Worm (Caenorhabditis elegans): Measurements from ENCODE around the gene T24F1.7.

The T24F1.7 gene

DNA sequence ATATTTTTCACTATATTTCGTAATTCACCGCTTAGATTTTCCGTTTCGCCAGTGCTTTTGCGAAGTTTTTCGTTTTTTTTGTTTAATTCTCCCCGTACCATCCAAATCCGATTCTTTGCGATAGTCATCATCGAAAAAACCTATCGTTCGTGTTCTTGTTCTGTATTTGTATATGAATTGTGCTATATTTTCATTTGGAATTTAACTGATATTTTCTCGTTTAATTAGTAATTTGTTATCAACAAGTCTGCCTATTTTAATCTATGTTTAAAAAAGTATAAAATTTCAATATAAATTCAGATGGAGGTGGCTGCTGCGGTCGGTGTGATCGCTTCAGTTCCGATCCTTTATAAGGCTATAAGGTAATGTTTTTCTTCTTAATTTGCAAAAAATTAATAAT lies 9.7 kb upstream of the T24F1.7 start, which contains the start of gene samp-1:
Gene samp-1 (plus strand): TSS at position 301 of the 400 bp plus-strand sequence.
- TF ChIP-seq pag-3 (tag; optimal IDR thresholded peaks at IDR 0.05; ENCODE audit: borderline replicate concordance, insufficient read depth) (no peak), skn-1 (tag; optimal IDR thresholded peaks at IDR 0.05) (no peak), ceh-8 (GFP tag; optimal IDR thresholded peaks at IDR 0.05) (no peak), fkh-10 (GFP tag; optimal IDR thresholded peaks at IDR 0.05) (no peak), grh-1 (GFP tag; IDR thresholded peaks at IDR 0.05) (no peak), alr-1 (tag; optimal IDR thresholded peaks at IDR 0.05; ENCODE audit: borderline replicate concordance) (no peak), unc-98 (GFP tag; IDR thresholded peaks at IDR 0.05) (no peak), isw-1 (GFP tag; IDR thresholded peaks at IDR 0.05) (no peak), vab-15 (tag; optimal IDR thresholded peaks at IDR 0.05) (no peak), lin-14 (GFP tag; optimal IDR thresholded peaks at IDR 0.05) (no peak), aly-2 (tag; optimal IDR thresholded peaks at IDR 0.05) (no peak), lin-35 (GFP tag; optimal IDR thresholded peaks at IDR 0.05) (no peak), snpc-4 (tag; optimal IDR thresholded peaks at IDR 0.05) (no peak)

ce11 chrII:11305627-11306449 lies 6.5 kb upstream of the T24F1.7 start, which contains the start of gene rsf-1:
rsf-1 (plus strand) TSS chrII:11306399.
- TF ChIP-seq aly-2 (tag; optimal IDR thresholded peaks at IDR 0.05) (no peak), hpl-2 (GFP tag; optimal IDR thresholded peaks at IDR 0.05) (no peak), mep-1 (tag; optimal IDR thresholded peaks at IDR 0.05) (no peak), nhr-237 (tag; optimal IDR thresholded peaks at IDR 0.05) (no peak), nhr-11 (tag; optimal IDR thresholded peaks at IDR 0.05) (no peak), ces-1 (GFP tag; optimal IDR thresholded peaks at IDR 0.05) (no peak), grh-1 (GFP tag; IDR thresholded peaks at IDR 0.05) (peak; percentile 31; the same call in 1 of the 2 replicates), ceh-82 (tag; optimal IDR thresholded peaks at IDR 0.05) (peak in 1 of 3 experiments; percentile 21), lin-15B (tag; optimal IDR thresholded peaks at IDR 0.05) (no peak), mef-2 (tag; optimal IDR thresholded peaks at IDR 0.05) (no peak), sptf-1 (tag; optimal IDR thresholded peaks at IDR 0.05) (no peak), dpl-1 (GFP tag; optimal IDR thresholded peaks at IDR 0.05) (peak in 1 of 3 experiments; percentile 4), efl-1 (optimal IDR thresholded peaks at IDR 0.05) (peak; percentile 43 to 58), efl-1 (GFP tag; optimal IDR thresholded peaks at IDR 0.05 in 1 of 2) (peak in 1 of 2 experiments; percentile 89), pax-3 (tag; optimal IDR thresholded peaks at IDR 0.05) (no peak), nhr-12 (tag; optimal IDR thresholded peaks at IDR 0.05) (no peak), swsn-7 (tag; optimal IDR thresholded peaks at IDR 0.05) (peak; percentile 25), sup-37 (GFP tag; optimal IDR thresholded peaks at IDR 0.05) (no peak), egl-13 (tag; optimal IDR thresholded peaks at IDR 0.05) (no peak), lin-35 (GFP tag; optimal IDR thresholded peaks at IDR 0.05) (peak; percentile 0 to 9), hlh-17 (GFP tag; optimal IDR thresholded peaks at IDR 0.05; ENCODE audit: borderline replicate concordance) (no peak), fos-1 (tag; optimal IDR thresholded peaks at IDR 0.05) (no peak), C04F5.9 (tag; optimal IDR thresholded peaks at IDR 0.05) (no peak), aha-1 (tag; optimal IDR thresholded peaks at IDR 0.05) (no peak), isw-1 (GFP tag; IDR thresholded peaks at IDR 0.05) (no peak), pag-3 (tag; optimal IDR thresholded peaks at IDR 0.05; ENCODE audit: borderline replicate concordance, insufficient read depth) (no peak), egl-27 (tag; optimal IDR thresholded peaks at IDR 0.05) (no peak), nhr-71 (tag; optimal IDR thresholded peaks at IDR 0.05) (peak; percentile 3), nhr-77 (tag; optimal IDR thresholded peaks at IDR 0.05) (no peak), ama-1 (optimal IDR thresholded peaks at IDR 0.05) (no peak), blmp-1 (tag; optimal IDR thresholded peaks at IDR 0.05) (no peak), nhr-90 (tag; optimal IDR thresholded peaks at IDR 0.05; ENCODE audit: poor library complexity) (no peak), alr-1 (tag; optimal IDR thresholded peaks at IDR 0.05; ENCODE audit: borderline replicate concordance) (no peak), nhr-19 (GFP tag; conservative IDR thresholded peaks at IDR 0.05) (no peak), lin-39 (tag; optimal IDR thresholded peaks at IDR 0.05) (no peak), nhr-85 (tag) (peak; percentile 31), rnt-1 (tag; optimal IDR thresholded peaks at IDR 0.05) (no peak), zag-1 (tag; optimal IDR thresholded peaks at IDR 0.05) (no peak), pqm-1 (tag; optimal IDR thresholded peaks at IDR 0.05) (no peak), ztf-4 (tag; optimal IDR thresholded peaks at IDR 0.05) (no peak), ets-5 (GFP tag; IDR thresholded peaks at IDR 0.05) (no peak), elt-2 (tag; optimal IDR thresholded peaks at IDR 0.05) (no peak)

Data from whole organism, L1 larva.